Fruit fly (Drosophila melanogaster): ENCODE data around the gene CG7568.
A peak's percentile ranks its signal among the peaks of the same experiment; 100 is the strongest.

The CG7568 gene

dm6 chr3R:29572040-29572648 is 28.5 kb downstream of the CG7568 start:
- TF ChIP-seq pad (GFP tag; optimal IDR thresholded peaks at IDR 0.05) (peak; percentile 38), CG14711 (tag; optimal IDR thresholded peaks at IDR 0.05) (no peak), CG7101 (tag; optimal IDR thresholded peaks at IDR 0.05) (no peak)

DNA sequence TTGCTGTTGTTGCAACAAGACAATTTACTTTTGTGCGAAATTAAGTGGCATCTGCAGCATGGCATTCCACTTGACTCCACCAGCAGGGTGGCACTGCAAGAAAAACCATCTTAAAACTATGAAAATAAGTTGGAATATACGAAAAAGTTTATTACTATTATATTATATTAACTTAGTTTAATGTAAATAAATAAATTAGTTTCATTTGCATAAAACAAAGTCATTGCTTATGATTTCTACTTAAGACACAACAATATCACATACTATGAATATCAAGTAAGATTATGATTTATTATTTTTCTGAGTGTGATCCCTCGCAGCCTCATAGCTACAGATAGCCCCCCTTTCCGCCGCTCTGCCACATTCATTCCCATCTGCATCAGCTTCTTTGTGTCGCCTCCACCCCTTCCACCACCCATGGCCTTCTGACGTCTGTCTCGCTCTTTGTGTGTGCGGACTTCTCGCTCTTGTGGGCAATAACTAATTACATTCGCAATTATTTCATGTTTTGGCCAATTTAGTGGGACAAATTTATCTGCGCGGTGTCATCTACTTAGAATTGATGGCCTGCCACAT is 30.3 kb downstream of the CG7568 start:
- TF ChIP-seq tj (GFP tag; optimal IDR thresholded peaks at IDR 0.05) (no peak), kay (GFP tag; ENCODE audit: borderline replicate concordance) (no peak), bab1 (GFP tag; optimal IDR thresholded peaks at IDR 0.05) (no peak), ovo (GFP tag; optimal IDR thresholded peaks at IDR 0.05) (no peak), CG5204 (GFP tag; optimal IDR thresholded peaks at IDR 0.05) (no peak), pad (GFP tag; optimal IDR thresholded peaks at IDR 0.05) (no peak), CG12768 (GFP tag; optimal IDR thresholded peaks at IDR 0.05) (no peak), cic (GFP tag; optimal IDR thresholded peaks at IDR 0.05) (no peak), CG1620 (GFP tag; optimal IDR thresholded peaks at IDR 0.05) (no peak), Hr96 (GFP tag; optimal IDR thresholded peaks at IDR 0.05) (no peak), CG7045 (GFP tag; optimal IDR thresholded peaks at IDR 0.05) (no peak), Clk (GFP tag; optimal IDR thresholded peaks at IDR 0.05) (no peak), toe (GFP tag; optimal IDR thresholded peaks at IDR 0.05) (no peak), Mnt (GFP tag; optimal IDR thresholded peaks at IDR 0.05) (no peak), CG11617 (GFP tag; optimal IDR thresholded peaks at IDR 0.05) (no peak), CG7101 (tag; optimal IDR thresholded peaks at IDR 0.05) (no peak), Crg-1 (GFP tag; optimal IDR thresholded peaks at IDR 0.05) (no peak), cnc (optimal IDR thresholded peaks at IDR 0.05) (no peak), CG33017 (tag; optimal IDR thresholded peaks at IDR 0.05) (no peak)

- TF ChIP-seq toe (GFP tag; optimal IDR thresholded peaks at IDR 0.05) = no peak
- no peak for TF ChIP-seq CG5204 (GFP tag; optimal IDR thresholded peaks at IDR 0.05)
- TF ChIP-seq CG7045 (GFP tag; optimal IDR thresholded peaks at IDR 0.05) = no peak
- no peak for TF ChIP-seq CG12768 (GFP tag; optimal IDR thresholded peaks at IDR 0.05)
- TF ChIP-seq cic (GFP tag; optimal IDR thresholded peaks at IDR 0.05) = no peak
- no peak for TF ChIP-seq CG11617 (GFP tag; optimal IDR thresholded peaks at IDR 0.05)
- no peak for TF ChIP-seq cnc (optimal IDR thresholded peaks at IDR 0.05)
- no peak for TF ChIP-seq Crg-1 (GFP tag; optimal IDR thresholded peaks at IDR 0.05)
- TF ChIP-seq CG7101 (tag; optimal IDR thresholded peaks at IDR 0.05) = no peak
- no peak for TF ChIP-seq CG1620 (GFP tag; optimal IDR thresholded peaks at IDR 0.05)
- no peak for TF ChIP-seq kay (GFP tag; ENCODE audit: borderline replicate concordance)
- TF ChIP-seq ovo (GFP tag; optimal IDR thresholded peaks at IDR 0.05) = no peak
- TF ChIP-seq pad (GFP tag; optimal IDR thresholded peaks at IDR 0.05) = no peak
- TF ChIP-seq tj (GFP tag; optimal IDR thresholded peaks at IDR 0.05) = no peak
- no peak for TF ChIP-seq Clk (GFP tag; optimal IDR thresholded peaks at IDR 0.05)
- TF ChIP-seq Mnt (GFP tag; optimal IDR thresholded peaks at IDR 0.05) = no peak
- no peak for TF ChIP-seq CG14711 (tag; optimal IDR thresholded peaks at IDR 0.05)
These were observed 33.5 kb downstream of the CG7568 start for dm6 chr3R:29566997-29567670.

- TF ChIP-seq cic (GFP tag; optimal IDR thresholded peaks at IDR 0.05) = peak; percentile 2
- peak; percentile 86 for TF ChIP-seq kay (GFP tag; ENCODE audit: borderline replicate concordance)
- TF ChIP-seq Crg-1 (GFP tag; optimal IDR thresholded peaks at IDR 0.05) = no peak
- TF ChIP-seq cnc (optimal IDR thresholded peaks at IDR 0.05) = no peak
- TF ChIP-seq CG11617 (GFP tag; optimal IDR thresholded peaks at IDR 0.05) = no peak
- TF ChIP-seq pad (GFP tag; optimal IDR thresholded peaks at IDR 0.05) = no peak
These were observed 34.9 kb downstream of the CG7568 start for dm6 chr3R:29565744-29566143.

dm6 chr3R:29562579-29562978 is 38.1 kb downstream of the CG7568 start:
- TF ChIP-seq cic (GFP tag; optimal IDR thresholded peaks at IDR 0.05) = no peak

dm6 chr3R:29560418-29560817 is 40.2 kb downstream of the CG7568 start:
- TF ChIP-seq CG12768 (GFP tag; optimal IDR thresholded peaks at IDR 0.05) (no peak), CG7101 (tag; optimal IDR thresholded peaks at IDR 0.05) (no peak), CG5204 (GFP tag; optimal IDR thresholded peaks at IDR 0.05) (no peak), tj (GFP tag; optimal IDR thresholded peaks at IDR 0.05) (no peak), CG11617 (GFP tag; optimal IDR thresholded peaks at IDR 0.05) (no peak), Crg-1 (GFP tag; optimal IDR thresholded peaks at IDR 0.05) (no peak), CG14711 (tag; optimal IDR thresholded peaks at IDR 0.05) (no peak), CG1620 (GFP tag; optimal IDR thresholded peaks at IDR 0.05) (no peak)

DNA sequence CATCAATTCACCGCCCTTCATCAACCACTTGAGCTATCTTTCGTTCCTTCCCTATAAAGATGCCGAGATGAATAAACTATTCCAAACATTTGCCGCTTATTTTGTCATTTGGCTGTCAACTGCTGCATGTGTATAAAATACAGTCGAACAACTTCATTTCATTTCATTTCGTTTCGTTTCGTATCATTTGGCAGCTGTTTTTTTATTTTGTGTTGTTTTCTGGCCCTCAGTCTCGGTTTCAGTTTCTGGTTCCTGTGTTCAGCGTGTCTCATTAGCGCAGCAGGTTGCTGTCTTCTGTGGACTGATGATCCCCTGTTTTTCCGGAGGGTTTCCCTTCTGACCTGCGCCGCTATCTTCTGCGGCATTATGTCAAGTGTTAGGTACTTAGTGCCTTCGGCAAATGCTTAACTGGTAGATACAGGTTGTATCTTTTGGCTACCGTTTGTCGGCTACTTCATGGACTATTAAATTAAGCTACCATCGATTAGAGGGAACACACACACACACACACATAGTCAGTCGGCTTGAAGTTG is 41.2 kb downstream of the CG7568 start:
- no peak for TF ChIP-seq ovo (GFP tag; optimal IDR thresholded peaks at IDR 0.05)
- no peak for TF ChIP-seq Crg-1 (GFP tag; optimal IDR thresholded peaks at IDR 0.05)
- no peak for TF ChIP-seq kay (GFP tag; ENCODE audit: borderline replicate concordance)

All from whole organism, adult.